Worm (Caenorhabditis elegans): ENCODE data around the gene nas-32.

DNA sequence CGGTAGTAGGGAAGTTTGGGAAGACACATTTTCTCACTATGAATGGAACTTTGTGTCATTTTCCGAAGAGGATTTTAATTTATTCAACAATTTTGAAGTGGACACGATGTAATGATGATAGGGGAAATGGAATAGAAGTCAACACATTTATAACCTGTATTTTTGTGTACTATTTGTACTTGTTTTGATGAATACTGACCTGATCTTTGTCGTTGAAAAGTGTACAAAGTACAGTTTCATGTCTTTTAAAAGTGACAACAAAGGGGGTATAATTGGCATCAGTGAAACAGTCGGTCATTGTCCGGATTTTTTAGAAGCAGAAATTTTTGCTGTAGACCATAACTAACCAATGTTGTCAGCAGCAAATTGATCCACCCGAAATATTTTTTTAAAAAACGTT is 9.8 kb downstream of the nas-32 start, which contains the start of gene T02B11.6:
- TF ChIP-seq dao-5 (tag; optimal IDR thresholded peaks at IDR 0.05) (no peak), him-1 (tag; optimal IDR thresholded peaks at IDR 0.05) (no peak), W03F9.2 (tag; optimal IDR thresholded peaks at IDR 0.05) (no peak)

Data from whole organism, L4/young adult.